Fruit fly (Drosophila melanogaster): Measurements from ENCODE around the gene CG10973.

CG10973 gene

dm6 chr3L:12796077-12796641, 41.6 kb upstream of the CG10973 start (continued):
- TF ChIP-seq Sry-δ (GFP tag; optimal IDR thresholded peaks at IDR 0.05), result no peak
- TF ChIP-seq CG10543 (GFP tag; optimal IDR thresholded peaks at IDR 0.05), result peak; percentile 60
- 0 out of 2 replicates have a peak, but pooled peaks have one; percentile 8 for TF ChIP-seq CG14441 (GFP tag; IDR thresholded peaks at IDR 0.05)
- TF ChIP-seq Deaf1 (tag; optimal IDR thresholded peaks at IDR 0.05), result no peak
- TF ChIP-seq abd-A (tag; optimal IDR thresholded peaks at IDR 0.05), result peak; percentile 35
- TF ChIP-seq CG4328 (GFP tag; optimal IDR thresholded peaks at IDR 0.05), result no peak
- no peak for TF ChIP-seq CG5245 (GFP tag; optimal IDR thresholded peaks at IDR 0.05)
- peak; percentile 52 for TF ChIP-seq sd (tag; optimal IDR thresholded peaks at IDR 0.05)
- TF ChIP-seq CG6175 (GFP tag; IDR thresholded peaks at IDR 0.05), result peak; percentile 70; the same call in 2 of the 3 replicates
- TF ChIP-seq CG4730 (GFP tag; IDR thresholded peaks at IDR 0.05), result no peak
- no peak for TF ChIP-seq CG18764 (GFP tag; optimal IDR thresholded peaks at IDR 0.05)
- peak; percentile 48 for TF ChIP-seq CG7987 (GFP tag; optimal IDR thresholded peaks at IDR 0.05)
- peak; percentile 74 for TF ChIP-seq sens (GFP tag)
- TF ChIP-seq ewg (GFP tag; optimal IDR thresholded peaks at IDR 0.05), result no peak
- TF ChIP-seq CG13424 (tag; optimal IDR thresholded peaks at IDR 0.05), result no peak
- peak; percentile 13 for TF ChIP-seq CrebB (tag; optimal IDR thresholded peaks at IDR 0.05)
- TF ChIP-seq ci (GFP tag; IDR thresholded peaks at IDR 0.05), result peak; percentile 58; the same call in 1 of the 3 replicates
- no peak for TF ChIP-seq h (optimal IDR thresholded peaks at IDR 0.05)
- TF ChIP-seq ATbp (GFP tag; optimal IDR thresholded peaks at IDR 0.05), result peak; percentile 14
- peak; percentile 4 for TF ChIP-seq CG12299 (tag; optimal IDR thresholded peaks at IDR 0.05)
- no peak for TF ChIP-seq pros (GFP tag; optimal IDR thresholded peaks at IDR 0.05)

dm6 chr3L:12794532-12794931, 40.0 kb upstream of the CG10973 start:
- peak; percentile 21 for TF ChIP-seq HmgD (GFP tag; optimal IDR thresholded peaks at IDR 0.05)
- peak; percentile 72; the same call in 2 of the 3 replicates for TF ChIP-seq vnd (GFP tag; IDR thresholded peaks at IDR 0.05; ENCODE audit: partially characterized antibody)
- peak; percentile 87; the same call in 1 of the 2 replicates for TF ChIP-seq amos (GFP tag; IDR thresholded peaks at IDR 0.05; ENCODE audit: partially characterized antibody)
- peak; percentile 85; the same call in 2 of the 3 replicates for TF ChIP-seq Opbp (GFP tag; IDR thresholded peaks at IDR 0.05; ENCODE audit: partially characterized antibody)
- TF ChIP-seq CG14860 (GFP tag; IDR thresholded peaks at IDR 0.05; ENCODE audit: partially characterized antibody), result peak; percentile 76
- peak; percentile 24 for TF ChIP-seq sug (tag; optimal IDR thresholded peaks at IDR 0.05)
- peak; percentile 55 for TF ChIP-seq YL-1 (GFP tag; optimal IDR thresholded peaks at IDR 0.05)
- TF ChIP-seq pzg (GFP tag; optimal IDR thresholded peaks at IDR 0.05), result peak; percentile 88
- peak; percentile 24 for TF ChIP-seq Deaf1 (tag; optimal IDR thresholded peaks at IDR 0.05)
- TF ChIP-seq CG10431 (GFP tag; optimal IDR thresholded peaks at IDR 0.05), result no peak
- peak; percentile 77 for TF ChIP-seq knrl (GFP tag; IDR thresholded peaks at IDR 0.05; ENCODE audit: partially characterized antibody)
- peak; percentile 82 for TF ChIP-seq Med (GFP tag)
- no peak for TF ChIP-seq sima (GFP tag; optimal IDR thresholded peaks at IDR 0.05)
- TF ChIP-seq CG13287 (GFP tag; IDR thresholded peaks at IDR 0.05; ENCODE audit: partially characterized antibody), result peak; percentile 94
- TF ChIP-seq CG9437 (GFP tag; optimal IDR thresholded peaks at IDR 0.05), result no peak
- peak; percentile 92 for TF ChIP-seq Bgb (GFP tag; IDR thresholded peaks at IDR 0.05; ENCODE audit: partially characterized antibody)
- 0 out of 3 replicates have a peak, but pooled peaks have one; percentile 23 for TF ChIP-seq ci (GFP tag; IDR thresholded peaks at IDR 0.05)
- TF ChIP-seq CG34422 (GFP tag; IDR thresholded peaks at IDR 0.05), result peak; percentile 49; the same call in 1 of the 3 replicates
- peak; percentile 91 for TF ChIP-seq Dll (GFP tag; IDR thresholded peaks at IDR 0.05; ENCODE audit: partially characterized antibody)
- no peak for TF ChIP-seq CG43689 (GFP tag; IDR thresholded peaks at IDR 0.05)
- TF ChIP-seq Lhr (GFP tag; optimal IDR thresholded peaks at IDR 0.05), result peak; percentile 39
- TF ChIP-seq Nf-YC (tag; optimal IDR thresholded peaks at IDR 0.05), result peak; percentile 88
- TF ChIP-seq CG11560 (tag; IDR thresholded peaks at IDR 0.05), result no peak
- no peak for TF ChIP-seq Abd-B (GFP tag; optimal IDR thresholded peaks at IDR 0.05)
- TF ChIP-seq mirr (GFP tag; optimal IDR thresholded peaks at IDR 0.05), result no peak
- peak; percentile 71 for TF ChIP-seq MBD-R2 (GFP tag; IDR thresholded peaks at IDR 0.05)
- TF ChIP-seq CG7839 (tag; optimal IDR thresholded peaks at IDR 0.05), result no peak
- no peak for TF ChIP-seq hth (optimal IDR thresholded peaks at IDR 0.05)
- TF ChIP-seq ewg (GFP tag; optimal IDR thresholded peaks at IDR 0.05), result peak; percentile 57
- peak; percentile 70; the same call in 1 of the 2 replicates for TF ChIP-seq nerfin-2 (GFP tag; IDR thresholded peaks at IDR 0.05; ENCODE audit: partially characterized antibody)

Measured in whole organism, embryonic.